In genomic region chr3L:604701-605100, dm6 we compare ENCODE assay signal across 5 fruit fly cellular contexts.
TF ChIP-seq lines count a peak whose summit lies in the region.

No protein-coding gene starts in this region.

- TF ChIP-seq CTCF in S2 (optimal IDR thresholded peaks at IDR 0.05; lab: Kevin White, UChicago): peak; percentile 62 to 79
- TF ChIP-seq CTCF in whole organism, embryonic (GFP tag; optimal IDR thresholded peaks at IDR 0.05; lab: Kevin White, UChicago): peak; percentile 80

TF ChIP-seq in whole organism, adult, 20 proteins besides CTCF, POLR2A, EP300 and RAD21:
- TF ChIP-seq CG12768 (GFP tag; optimal IDR thresholded peaks at IDR 0.05; lab: Kevin White, UChicago): peak; percentile 33
- TF ChIP-seq Crg-1 (GFP tag; optimal IDR thresholded peaks at IDR 0.05; lab: Kevin White, UChicago): no peak
TF ChIP-seq in whole organism, adult: peak in this region for 1.

TF ChIP-seq in whole organism, embryonic, 481 proteins besides CTCF, POLR2A, EP300 and RAD21 (continues in another document):
- TF ChIP-seq emc (GFP tag; optimal IDR thresholded peaks at IDR 0.05; lab: Kevin White, UChicago): no peak
- TF ChIP-seq kah (GFP tag; optimal IDR thresholded peaks at IDR 0.05; lab: Kevin White, UChicago): no peak
- no peak for TF ChIP-seq CoRest (tag; optimal IDR thresholded peaks at IDR 0.05; lab: Kevin White, UChicago)
- peak; percentile 58 for TF ChIP-seq BEAF-32 (GFP tag; optimal IDR thresholded peaks at IDR 0.05; lab: Kevin White, UChicago)
- TF ChIP-seq CG18599 (GFP tag; optimal IDR thresholded peaks at IDR 0.05; lab: Kevin White, UChicago): no peak
- no peak for TF ChIP-seq ranshi (GFP tag; IDR thresholded peaks at IDR 0.05; lab: Robert Waterston, UW)
- peak; percentile 59 for TF ChIP-seq Dref (GFP tag; IDR thresholded peaks at IDR 0.05; lab: Robert Waterston, UW)
- TF ChIP-seq Ssrp (tag; optimal IDR thresholded peaks at IDR 0.05; lab: Kevin White, UChicago): no peak
- no peak for TF ChIP-seq yki (optimal IDR thresholded peaks at IDR 0.05; lab: Kevin White, UChicago)
- TF ChIP-seq ATbp (GFP tag; optimal IDR thresholded peaks at IDR 0.05; lab: Kevin White, UChicago): no peak
- no peak for TF ChIP-seq ab (GFP tag; optimal IDR thresholded peaks at IDR 0.05; lab: Kevin White, UChicago)
- TF ChIP-seq salm (tag; optimal IDR thresholded peaks at IDR 0.05; lab: Kevin White, UChicago): no peak
- no peak for TF ChIP-seq CG12104 (GFP tag; optimal IDR thresholded peaks at IDR 0.05; lab: Kevin White, UChicago)
- no peak for TF ChIP-seq ash1 (GFP tag; optimal IDR thresholded peaks at IDR 0.05; lab: Kevin White, UChicago)
- TF ChIP-seq Dp (GFP tag; optimal IDR thresholded peaks at IDR 0.05; lab: Kevin White, UChicago): peak; percentile 80
- peak; percentile 18 for TF ChIP-seq sens (GFP tag; lab: Kevin White, UChicago)
- TF ChIP-seq CG15011 (GFP tag; optimal IDR thresholded peaks at IDR 0.05; lab: Kevin White, UChicago): no peak
- peak; percentile 49 for TF ChIP-seq gfzf (GFP tag; optimal IDR thresholded peaks at IDR 0.05; lab: Kevin White, UChicago)
- TF ChIP-seq Opbp (GFP tag; IDR thresholded peaks at IDR 0.05; lab: Robert Waterston, UW; ENCODE audit: partially characterized antibody): no peak
- TF ChIP-seq CG10366 (GFP tag; IDR thresholded peaks at IDR 0.05; lab: Robert Waterston, UW): no peak
- no peak for TF ChIP-seq Bdp1 (GFP tag; optimal IDR thresholded peaks at IDR 0.05; lab: Kevin White, UChicago)
- TF ChIP-seq Doc3 (GFP tag; IDR thresholded peaks at IDR 0.05; lab: Robert Waterston, UW; ENCODE audit: partially characterized antibody): no peak
- TF ChIP-seq zf30C (GFP tag; optimal IDR thresholded peaks at IDR 0.05; lab: Kevin White, UChicago): no peak
- no peak for TF ChIP-seq CG6654 (GFP tag; optimal IDR thresholded peaks at IDR 0.05; lab: Kevin White, UChicago)
- TF ChIP-seq fu2 (GFP tag; optimal IDR thresholded peaks at IDR 0.05; lab: Kevin White, UChicago): no peak
- no peak for TF ChIP-seq schlank (tag; optimal IDR thresholded peaks at IDR 0.05; lab: Kevin White, UChicago)
- TF ChIP-seq Lpt (GFP tag; optimal IDR thresholded peaks at IDR 0.05; lab: Kevin White, UChicago): no peak
- no peak for TF ChIP-seq Eip74EF (GFP tag; optimal IDR thresholded peaks at IDR 0.05; lab: Kevin White, UChicago)
- no peak for TF ChIP-seq lab (GFP tag; optimal IDR thresholded peaks at IDR 0.05; lab: Kevin White, UChicago)
- no peak for TF ChIP-seq CG10654 (GFP tag; optimal IDR thresholded peaks at IDR 0.05; lab: Kevin White, UChicago)
- no peak for TF ChIP-seq Gug (GFP tag; IDR thresholded peaks at IDR 0.05; lab: Robert Waterston, UW)

TF ChIP-seq in whole organism, prepupa, 60 proteins besides CTCF, POLR2A, EP300 and RAD21:
- TF ChIP-seq dsx (GFP tag; optimal IDR thresholded peaks at IDR 0.05; lab: Kevin White, UChicago; ENCODE audit: poor library complexity, severe bottlenecking) (peak; percentile 89), CG6792 (GFP tag; optimal IDR thresholded peaks at IDR 0.05; lab: Kevin White, UChicago) (no peak), CG32006 (GFP tag; optimal IDR thresholded peaks at IDR 0.05; lab: Kevin White, UChicago) (no peak), Sox14 (GFP tag; optimal IDR thresholded peaks at IDR 0.05; lab: Kevin White, UChicago) (no peak)

TF ChIP-seq in whole organism, wandering third instar larva, 38 proteins besides CTCF, POLR2A, EP300 and RAD21:
- TF ChIP-seq CG32264 (GFP tag; optimal IDR thresholded peaks at IDR 0.05; lab: Kevin White, UChicago): no peak
- peak; percentile 77 for TF ChIP-seq Myc (optimal IDR thresholded peaks at IDR 0.05; lab: Kevin White, UChicago)
- TF ChIP-seq sage (GFP tag; optimal IDR thresholded peaks at IDR 0.05; lab: Kevin White, UChicago): no peak
TF ChIP-seq in whole organism, wandering third instar larva: peak in this region for 1.
